Worm (Caenorhabditis elegans) whole organism, L3 larva: Measurements from ENCODE around the gene srsx-25.
A peak's percentile ranks its signal among the peaks of the same experiment; 100 is the strongest.

Source experiments
- aly-2 ChIP-seq: fragments of 150-350 bp; optimal IDR thresholded peaks from 2 replicates; lab custom pipeline; 2014; ENCODE audit warnings: missing biosample characterization, missing genetic modification characterization
- ceh-82 ChIP-seq: fragments of 150-350 bp; optimal IDR thresholded peaks from 2 replicates; lab custom pipeline; 2014; ENCODE audit warnings: missing biosample characterization, missing genetic modification characterization
- egl-27 ChIP-seq: sonication (generic microtip); optimal IDR thresholded peaks from 4 replicates; lab custom pipeline; 2017; ENCODE audit warnings: missing biosample characterization, missing genetic modification reagents, missing genetic modification characterization
- elt-2 ChIP-seq: sonication (generic microtip); optimal IDR thresholded peaks from 2 replicates; lab custom pipeline; 2016; ENCODE audit warnings: missing genetic modification reagents, mild to moderate bottlenecking, missing genetic modification characterization, missing compliant biosample characterization
- fkh-10 ChIP-seq: sonication (generic microtip); optimal IDR thresholded peaks from 2 replicates; lab custom pipeline; 2017; ENCODE audit warnings: missing biosample characterization, missing genetic modification reagents, missing genetic modification characterization
- fos-1 ChIP-seq: fragments of 150-350 bp; optimal IDR thresholded peaks from 2 replicates; lab custom pipeline; 2014; ENCODE audit warnings: missing biosample characterization, missing genetic modification characterization
- hmg-11 ChIP-seq: sonication (generic microtip); optimal IDR thresholded peaks from 2 replicates; lab custom pipeline; 2016; ENCODE audit warnings: missing genetic modification characterization, missing compliant biosample characterization
- nhr-76 ChIP-seq: fragments of 150-350 bp; sonication (generic microtip); optimal IDR thresholded peaks from 5 replicates; lab custom pipeline; 2014; ENCODE audit warnings: missing biosample characterization, missing genetic modification characterization
- nhr-77 ChIP-seq: fragments of 150-350 bp; optimal IDR thresholded peaks from 2 replicates; lab custom pipeline; 2014; ENCODE audit warnings: missing biosample characterization, missing genetic modification characterization
- skn-1 ChIP-seq: fragments of 150-350 bp; optimal IDR thresholded peaks from 2 replicates; lab custom pipeline; 2014; ENCODE audit warnings: missing biosample characterization, missing genetic modification characterization
- snpc-4 ChIP-seq: fragments of 150-350 bp; optimal IDR thresholded peaks from 2 replicates; lab custom pipeline; 2014; ENCODE audit warnings: missing biosample characterization, missing genetic modification characterization
- unc-39 ChIP-seq: sonication (generic microtip); optimal IDR thresholded peaks from 4 replicates; lab custom pipeline; 2017; ENCODE audit warnings: missing biosample characterization, missing genetic modification characterization

DNA sequence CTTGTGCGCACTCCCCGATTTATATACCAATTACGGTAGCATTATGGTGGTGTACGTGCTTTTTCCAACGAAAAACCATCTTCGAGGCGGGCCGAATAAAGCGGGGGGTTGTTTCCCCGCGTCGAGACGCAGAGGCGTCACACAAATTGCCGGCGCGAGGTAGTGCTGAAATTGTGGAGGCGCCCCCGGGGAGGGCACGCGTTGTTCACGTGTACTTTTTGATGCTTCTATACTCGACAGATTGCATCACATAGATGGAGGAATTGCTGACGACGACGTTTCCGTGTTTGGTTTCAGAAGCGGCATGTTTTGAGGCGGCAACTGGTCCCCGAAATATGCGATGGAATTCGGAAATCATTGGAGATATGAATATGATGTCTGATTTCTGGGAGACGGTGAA is 30.3 kb downstream of the srsx-25 start:
- peak; percentile 66 for TF ChIP-seq egl-27
- TF ChIP-seq snpc-4 (tag; lab: Kevin White, UChicago): peak; percentile 5
- no peak for TF ChIP-seq aly-2 (tag; lab: Kevin White, UChicago)
- peak; percentile 95 for TF ChIP-seq hmg-11 (tag; lab: Kevin White, UChicago)
- peak; percentile 70 for TF ChIP-seq fkh-10 (GFP tag; lab: Kevin White, UChicago)
- TF ChIP-seq elt-2 (tag; lab: Kevin White, UChicago): peak; percentile 91
- no peak for TF ChIP-seq nhr-77
- no peak for TF ChIP-seq ceh-82 (tag; lab: Kevin White, UChicago)
- peak; percentile 36 for TF ChIP-seq unc-39 (tag; lab: Kevin White, UChicago)
- no peak for TF ChIP-seq nhr-76
- TF ChIP-seq skn-1: peak; percentile 6
- TF ChIP-seq fos-1 (tag; lab: Kevin White, UChicago): peak; percentile 18
